Worm (Caenorhabditis elegans) whole organism, L4 larva: ENCODE results near the gene dnj-22.

Experiments used
- D1046.2 ChIP-seq: fragments of 200-800 bp; sonication (Bioruptor generic); IDR thresholded peaks from 2 replicates; pipeline ENCODE4 v1.3.6; 2022; ENCODE audit warnings: missing genetic modification characterization, missing compliant biosample characterization
- F10B5.3 ChIP-seq: sonication (generic microtip); optimal IDR thresholded peaks from 2 replicates; lab custom pipeline; 2016; ENCODE audit warnings: mild to moderate bottlenecking, missing genetic modification characterization, missing compliant biosample characterization
- F37D6.2 ChIP-seq: sonication (generic microtip); optimal IDR thresholded peaks from 2 replicates; lab custom pipeline; 2016; ENCODE audit warnings: mild to moderate bottlenecking, missing genetic modification characterization, missing compliant biosample characterization
- F44E2.7 ChIP-seq: fragments of 200-800 bp; sonication (Bioruptor generic); IDR thresholded peaks from 2 replicates; pipeline ENCODE4 v2.1.2; 2022; ENCODE audit warnings: missing genetic modification characterization, missing compliant biosample characterization
- R02D3.7 ChIP-seq: fragments of 150-350 bp; sonication (generic microtip); optimal IDR thresholded peaks from 3 replicates; lab custom pipeline; 2014; ENCODE audit warnings: missing biosample characterization, missing genetic modification characterization
- T26A8.4 ChIP-seq: fragments of 200-800 bp; sonication (Bioruptor generic); IDR thresholded peaks from 2 replicates; pipeline ENCODE4 v1.3.6; 2022; ENCODE audit warnings: missing genetic modification characterization, missing compliant biosample characterization
- Y105C5A.15 ChIP-seq: fragments of 200-800 bp; sonication (Bioruptor generic); IDR thresholded peaks from 2 replicates; pipeline ENCODE4 v1.3.6; 2022; ENCODE audit warnings: missing genetic modification characterization, missing compliant biosample characterization
- Y48G9A.11 ChIP-seq: fragments of 200-800 bp; sonication (Bioruptor generic); IDR thresholded peaks from 2 replicates; pipeline ENCODE4 v1.3.6; 2022; ENCODE audit warnings: missing genetic modification reagents, missing genetic modification characterization, missing compliant biosample characterization
- Y75B8A.6 ChIP-seq: fragments of 200-800 bp; sonication (Bioruptor generic); IDR thresholded peaks from 2 replicates; pipeline ENCODE4 v1.3.6; 2022; ENCODE audit warnings: missing genetic modification reagents, missing genetic modification characterization, missing compliant biosample characterization
- ZK546.5 ChIP-seq, 2 experiments: sonication (generic microtip); optimal IDR thresholded peaks; 2 replicates each; lab custom pipeline; 2017; ENCODE audit warnings: missing biosample characterization in 2 of 2, missing genetic modification characterization in 2 of 2
- aly-2 ChIP-seq: sonication (generic microtip); optimal IDR thresholded peaks from 2 replicates; lab custom pipeline; 2018; ENCODE audit warnings: missing biosample characterization, missing genetic modification characterization
- attf-4 ChIP-seq: sonication (generic microtip); optimal IDR thresholded peaks from 3 replicates; lab custom pipeline; 2017; ENCODE audit warnings: missing biosample characterization, missing genetic modification characterization
- ceh-44 ChIP-seq: fragments of 200-800 bp; sonication (Bioruptor generic); IDR thresholded peaks from 2 replicates; pipeline ENCODE4 v1.3.6; 2022; ENCODE audit warnings: missing genetic modification reagents, missing genetic modification characterization, missing compliant biosample characterization
- ceh-62 ChIP-seq: sonication (generic microtip); optimal IDR thresholded peaks from 2 replicates; lab custom pipeline; 2017; ENCODE audit warnings: missing biosample characterization, missing genetic modification characterization
- ces-1 ChIP-seq: fragments of 150-350 bp; sonication (generic microtip); optimal IDR thresholded peaks from 4 replicates; lab custom pipeline; 2014; ENCODE audit warnings: missing biosample characterization, missing genetic modification reagents, missing genetic modification characterization
- ctbp-1 ChIP-seq: fragments of 200-800 bp; sonication (Bioruptor generic); IDR thresholded peaks from 2 replicates; pipeline ENCODE4 v1.3.6; 2022; ENCODE audit warnings: missing genetic modification reagents, missing genetic modification characterization, missing compliant biosample characterization
- daf-16 ChIP-seq, 3 experiments: sonication (generic microtip); optimal IDR thresholded peaks; 2 replicates each; lab custom pipeline; 2016 to 2017; ENCODE audit warnings: missing genetic modification characterization in 3 of 3, missing genetic modification reagents in 3 of 3, mild to moderate bottlenecking in 2 of 3, missing compliant biosample characterization in 2 of 3, missing biosample characterization in 1 of 3, moderate library complexity in 1 of 3
- daf-19 ChIP-seq: fragments of 200-800 bp; sonication (Bioruptor generic); conservative IDR thresholded peaks from 2 replicates; pipeline ENCODE4 v1.3.6; 2022; ENCODE audit warnings: missing genetic modification characterization, missing compliant biosample characterization
- dmd-9 ChIP-seq: fragments of 200-800 bp; sonication (Bioruptor generic); IDR thresholded peaks from 2 replicates; pipeline ENCODE4 v1.3.6; 2022; ENCODE audit warnings: missing genetic modification reagents, missing genetic modification characterization, missing compliant biosample characterization
- dpl-1 ChIP-seq: fragments of 150-350 bp; optimal IDR thresholded peaks from 2 replicates; lab custom pipeline; 2014; ENCODE audit warnings: missing biosample characterization, missing genetic modification reagents, missing genetic modification characterization
- duxl-1 ChIP-seq: sonication (generic microtip); optimal IDR thresholded peaks from 2 replicates; lab custom pipeline; 2016; ENCODE audit warnings: mild to moderate bottlenecking, missing genetic modification characterization, moderate library complexity, missing compliant biosample characterization; ENCODE audit not compliant: poor library complexity
- fos-1 ChIP-seq: fragments of 150-350 bp; optimal IDR thresholded peaks from 2 replicates; lab custom pipeline; 2014; ENCODE audit warnings: missing biosample characterization, missing genetic modification characterization
- gei-8 ChIP-seq: fragments of 200-800 bp; sonication (Bioruptor generic); optimal IDR thresholded peaks from 2 replicates; lab custom pipeline; 2018; ENCODE audit warnings: mild to moderate bottlenecking, missing genetic modification characterization, missing compliant biosample characterization
- hmg-1.1 ChIP-seq: fragments of 200-800 bp; sonication (Bioruptor generic); IDR thresholded peaks from 2 replicates; pipeline ENCODE4 v1.3.6; 2022; ENCODE audit warnings: missing genetic modification reagents, missing genetic modification characterization, missing compliant biosample characterization
- lin-15B ChIP-seq: fragments of 150-350 bp; sonication (generic microtip); optimal IDR thresholded peaks from 3 replicates; lab custom pipeline; 2014; ENCODE audit warnings: missing biosample characterization, missing genetic modification characterization
- lin-38 ChIP-seq: fragments of 200-800 bp; sonication (Bioruptor generic); IDR thresholded peaks from 2 replicates; pipeline ENCODE4 v1.3.6; 2022; ENCODE audit warnings: missing genetic modification reagents, missing genetic modification characterization, missing compliant biosample characterization
- lin-39 ChIP-seq: fragments of 150-350 bp; optimal IDR thresholded peaks from 2 replicates; lab custom pipeline; 2014; ENCODE audit warnings: missing biosample characterization, missing genetic modification reagents, missing genetic modification characterization
- lsy-2 ChIP-seq, 2 experiments: fragments of 150-350 bp in 1 of 2; sonication (generic microtip) in 1 of 2; optimal IDR thresholded peaks; 2 replicates each; lab custom pipeline; 2014 to 2017; ENCODE audit warnings: missing biosample characterization in 2 of 2, missing genetic modification characterization in 2 of 2
- madf-9 ChIP-seq: fragments of 200-800 bp; sonication (Bioruptor generic); conservative IDR thresholded peaks from 2 replicates; pipeline ENCODE4 v1.3.6; 2022; ENCODE audit warnings: missing genetic modification reagents, missing genetic modification characterization, missing compliant biosample characterization
- mdt-29 ChIP-seq: fragments of 200-800 bp; sonication (Bioruptor generic); IDR thresholded peaks from 2 replicates; pipeline ENCODE4 v1.3.6; 2022; ENCODE audit warnings: missing genetic modification reagents, missing genetic modification characterization, missing compliant biosample characterization
- mep-1 ChIP-seq: fragments of 150-350 bp; sonication (generic microtip); optimal IDR thresholded peaks from 3 replicates; lab custom pipeline; 2014; ENCODE audit warnings: missing biosample characterization, missing genetic modification characterization
- mxl-2 ChIP-seq: fragments of 200-800 bp; sonication (Bioruptor generic); conservative IDR thresholded peaks from 2 replicates; pipeline ENCODE4 v1.3.6; 2022; ENCODE audit warnings: missing genetic modification reagents, missing genetic modification characterization, missing compliant biosample characterization
- nhr-10 ChIP-seq: fragments of 150-350 bp; optimal IDR thresholded peaks from 2 replicates; lab custom pipeline; 2014; ENCODE audit warnings: missing biosample characterization, missing genetic modification characterization
- nhr-102 ChIP-seq: sonication (generic microtip); optimal IDR thresholded peaks from 2 replicates; lab custom pipeline; 2016; ENCODE audit warnings: mild to moderate bottlenecking, missing genetic modification characterization, moderate library complexity, missing compliant biosample characterization
- nhr-237 ChIP-seq: sonication (generic microtip); optimal IDR thresholded peaks from 2 replicates; lab custom pipeline; 2017; ENCODE audit warnings: missing biosample characterization, missing genetic modification characterization
- nhr-25 ChIP-seq: sonication (generic microtip); optimal IDR thresholded peaks from 2 replicates; lab custom pipeline; 2017; ENCODE audit warnings: missing genetic modification characterization, mild to moderate bottlenecking, missing compliant biosample characterization, antibody characterized with exemption, moderate library complexity, borderline replicate concordance; ENCODE audit not compliant: insufficient read depth
- nhr-42 ChIP-seq: fragments of 200-800 bp; sonication (Bioruptor generic); IDR thresholded peaks from 2 replicates; pipeline ENCODE4 v1.3.6; 2022; ENCODE audit warnings: missing genetic modification characterization, missing compliant biosample characterization
- nhr-6 ChIP-seq: fragments of 150-350 bp; optimal IDR thresholded peaks from 2 replicates; lab custom pipeline; 2014; ENCODE audit warnings: missing biosample characterization, missing genetic modification characterization
- pha-4 ChIP-seq, 2 experiments: fragments of 150-350 bp in 1 of 2; fragments of 200-800 bp in 1 of 2; sonication (Bioruptor generic) in 1 of 2; IDR thresholded peaks in 1 of 2; optimal IDR thresholded peaks in 1 of 2; 2 replicates each; pipeline versions ENCODE4 v1.3.6 to Lab custom; 2014 to 2022; ENCODE audit warnings: missing genetic modification characterization in 2 of 2, missing genetic modification reagents in 2 of 2, missing biosample characterization in 1 of 2, missing compliant biosample characterization in 1 of 2
- sdz-12 ChIP-seq: fragments of 200-800 bp; sonication (Bioruptor generic); optimal IDR thresholded peaks from 2 replicates; lab custom pipeline; 2018; ENCODE audit warnings: mild to moderate bottlenecking, missing genetic modification characterization, missing compliant biosample characterization
- set-16 ChIP-seq: fragments of 200-800 bp; sonication (Bioruptor generic); IDR thresholded peaks from 2 replicates; pipeline ENCODE4 v1.3.6; 2022; ENCODE audit warnings: missing genetic modification reagents, missing genetic modification characterization, missing compliant biosample characterization
- snpc-1.2 ChIP-seq: fragments of 200-800 bp; sonication (Bioruptor generic); IDR thresholded peaks from 2 replicates; pipeline ENCODE4 v1.3.6; 2022; ENCODE audit warnings: missing genetic modification reagents, missing genetic modification characterization, missing compliant biosample characterization
- snpc-4 ChIP-seq: fragments of 150-350 bp; optimal IDR thresholded peaks from 2 replicates; lab custom pipeline; 2014; ENCODE audit warnings: missing biosample characterization, missing genetic modification characterization
- spr-1 ChIP-seq: sonication (generic microtip); optimal IDR thresholded peaks from 2 replicates; lab custom pipeline; 2016; ENCODE audit warnings: mild to moderate bottlenecking, missing genetic modification characterization, missing compliant biosample characterization
- spr-3 ChIP-seq: fragments of 200-800 bp; sonication (Bioruptor generic); optimal IDR thresholded peaks from 2 replicates; lab custom pipeline; 2018; ENCODE audit warnings: mild to moderate bottlenecking, missing genetic modification characterization, missing compliant biosample characterization
- tra-1 ChIP-seq: fragments of 200-800 bp; sonication (Bioruptor generic); IDR thresholded peaks from 2 replicates; pipeline ENCODE4 v1.3.6; 2022; ENCODE audit warnings: missing genetic modification reagents, missing genetic modification characterization, missing compliant biosample characterization
- unc-130 ChIP-seq: sonication (generic microtip); optimal IDR thresholded peaks from 2 replicates; lab custom pipeline; 2016; ENCODE audit warnings: missing genetic modification reagents, missing genetic modification characterization, missing compliant biosample characterization
- vab-7 ChIP-seq: fragments of 200-800 bp; sonication (Bioruptor generic); IDR thresholded peaks from 2 replicates; pipeline ENCODE4 v1.3.6; 2022; ENCODE audit warnings: missing genetic modification reagents, missing genetic modification characterization, missing compliant biosample characterization
- zip-2 ChIP-seq: fragments of 150-350 bp; optimal IDR thresholded peaks from 2 replicates; lab custom pipeline; 2014; ENCODE audit warnings: missing biosample characterization, missing genetic modification characterization
- ztf-11 ChIP-seq: fragments of 150-350 bp; optimal IDR thresholded peaks from 2 replicates; lab custom pipeline; 2014; ENCODE audit warnings: missing biosample characterization, missing genetic modification characterization

dnj-22 gene

ce11 chrV:8500348-8500747, 38.4 kb upstream of the dnj-22 start (continued):
- peak; percentile 95 for TF ChIP-seq lin-38 (GFP tag; lab: Robert Waterston, UW)
- no peak for TF ChIP-seq lin-39 (tag; lab: Kevin White, UChicago)
- TF ChIP-seq ces-1: peak; percentile 74
- peak; percentile 99 for TF ChIP-seq tra-1
- TF ChIP-seq nhr-102 (tag; lab: Kevin White, UChicago): peak; percentile 97
- peak; percentile 99 for TF ChIP-seq ctbp-1 (GFP tag; lab: Robert Waterston, UW)
- TF ChIP-seq ZK546.5 (tag; optimal IDR thresholded peaks at IDR 0.05; lab: Kevin White, UChicago): no peak
- TF ChIP-seq ceh-62: no peak
- peak; percentile 76 for TF ChIP-seq dpl-1 (GFP tag; lab: Kevin White, UChicago)
- TF ChIP-seq gei-8: peak; percentile 100
- peak; percentile 99 for TF ChIP-seq pha-4 (GFP tag; IDR thresholded peaks at IDR 0.05; lab: Robert Waterston, UW)
- no peak for TF ChIP-seq pha-4 (tag; optimal IDR thresholded peaks at IDR 0.05; lab: Kevin White, UChicago)
- TF ChIP-seq F10B5.3 (tag; lab: Kevin White, UChicago): peak; percentile 95
- TF ChIP-seq F44E2.7 (GFP tag; lab: Robert Waterston, UW): peak; percentile 100
- TF ChIP-seq lsy-2 (tag; optimal IDR thresholded peaks at IDR 0.05; lab: Kevin White, UChicago): peak; percentile 72 to 86
- TF ChIP-seq nhr-42: peak; percentile 98
- peak; percentile 95 for TF ChIP-seq mxl-2
- TF ChIP-seq T26A8.4: peak; percentile 99
- no peak for TF ChIP-seq ztf-11
- no peak; the same call in 1 of the 2 replicates for TF ChIP-seq set-16 (GFP tag; lab: Robert Waterston, UW)
- TF ChIP-seq aly-2: peak; percentile 97
- peak; percentile 54 for TF ChIP-seq nhr-10
- TF ChIP-seq nhr-6 (tag; lab: Kevin White, UChicago): peak; percentile 82
- TF ChIP-seq hmg-1.1 (GFP tag; lab: Robert Waterston, UW): peak; percentile 99
- TF ChIP-seq fos-1 (tag; lab: Kevin White, UChicago): peak; percentile 47
- peak; percentile 99 for TF ChIP-seq vab-7 (GFP tag; lab: Robert Waterston, UW)
- peak; percentile 97 for TF ChIP-seq spr-1 (tag; lab: Kevin White, UChicago)
- TF ChIP-seq zip-2 (tag; lab: Kevin White, UChicago): peak; percentile 66
- TF ChIP-seq attf-4 (tag; lab: Kevin White, UChicago): peak; percentile 86
- peak; percentile 97 for TF ChIP-seq D1046.2 (GFP tag; lab: Robert Waterston, UW)
- peak; percentile 96 to 98 for TF ChIP-seq daf-16 (GFP tag; optimal IDR thresholded peaks at IDR 0.05; lab: Kevin White, UChicago)
- peak; percentile 84 for TF ChIP-seq daf-16 (tag; optimal IDR thresholded peaks at IDR 0.05; lab: Kevin White, UChicago)
- peak; percentile 30 for TF ChIP-seq nhr-25 (tag; lab: Kevin White, UChicago)
- peak; percentile 98 for TF ChIP-seq duxl-1
- peak; percentile 98 for TF ChIP-seq snpc-1.2 (GFP tag; lab: Robert Waterston, UW)
- TF ChIP-seq mep-1 (tag; lab: Kevin White, UChicago): peak; percentile 93
- TF ChIP-seq Y48G9A.11 (GFP tag; lab: Robert Waterston, UW): peak; percentile 95
- TF ChIP-seq nhr-237 (tag; lab: Kevin White, UChicago): no peak
- peak; percentile 97 for TF ChIP-seq dmd-9 (GFP tag; lab: Robert Waterston, UW)
- peak; percentile 60 for TF ChIP-seq lin-15B (tag; lab: Kevin White, UChicago)
- peak; percentile 96 for TF ChIP-seq mdt-29 (GFP tag; lab: Robert Waterston, UW)
- TF ChIP-seq unc-130: peak; percentile 94
- peak; percentile 99 for TF ChIP-seq sdz-12 (GFP tag; lab: Kevin White, UChicago)
- peak; percentile 99 for TF ChIP-seq snpc-4 (tag; lab: Kevin White, UChicago)
- TF ChIP-seq R02D3.7 (tag; lab: Kevin White, UChicago): peak; percentile 72
- peak; percentile 99 for TF ChIP-seq spr-3 (GFP tag; lab: Kevin White, UChicago)
- peak; percentile 97 for TF ChIP-seq madf-9 (GFP tag; lab: Robert Waterston, UW)
- peak; percentile 91 for TF ChIP-seq F37D6.2
- TF ChIP-seq Y75B8A.6: peak; percentile 99
- TF ChIP-seq Y105C5A.15 (GFP tag; lab: Robert Waterston, UW): peak; percentile 100
- peak; percentile 96 for TF ChIP-seq ceh-44 (GFP tag; lab: Robert Waterston, UW)
- TF ChIP-seq daf-19 (GFP tag; lab: Robert Waterston, UW): peak; percentile 100
